Worm (Caenorhabditis elegans) whole organism, late embryonic: Measurements from ENCODE around the gene tsr-2.

Source experiments
- C38D4.7 ChIP-seq: fragments of 200-800 bp; sonication (Bioruptor generic); optimal IDR thresholded peaks from 2 replicates; lab custom pipeline; 2018; ENCODE audit warnings: mild to moderate bottlenecking, missing genetic modification characterization, moderate library complexity, missing compliant biosample characterization
- F13H6.1 ChIP-seq: sonication (generic microtip); optimal IDR thresholded peaks from 2 replicates; lab custom pipeline; 2016; ENCODE audit warnings: missing genetic modification characterization, missing compliant biosample characterization
- T23F11.4 ChIP-seq: fragments of 200-800 bp; sonication (Bioruptor generic); optimal IDR thresholded peaks from 2 replicates; lab custom pipeline; 2018; ENCODE audit warnings: mild to moderate bottlenecking, missing genetic modification characterization, missing compliant biosample characterization
- Y22D7AL.16 ChIP-seq: sonication (generic microtip); optimal IDR thresholded peaks from 2 replicates; lab custom pipeline; 2016; ENCODE audit warnings: missing genetic modification characterization, missing compliant biosample characterization
- ahr-1 ChIP-seq: sonication (generic microtip); optimal IDR thresholded peaks from 2 replicates; lab custom pipeline; 2016; ENCODE audit warnings: missing genetic modification characterization, missing compliant biosample characterization
- ama-1 ChIP-seq: fragments of 150-350 bp; optimal IDR thresholded peaks from 2 replicates; lab custom pipeline; 2014
- ceh-14 ChIP-seq: sonication (generic microtip); optimal IDR thresholded peaks from 2 replicates; lab custom pipeline; 2016; ENCODE audit warnings: missing genotype, missing genetic modification characterization, missing compliant biosample characterization
- ceh-18 ChIP-seq: sonication (generic microtip); optimal IDR thresholded peaks from 2 replicates; lab custom pipeline; 2016; ENCODE audit warnings: missing genetic modification characterization, missing compliant biosample characterization
- ceh-19 ChIP-seq: fragments of 200-800 bp; sonication (Bioruptor generic); optimal IDR thresholded peaks from 2 replicates; lab custom pipeline; 2018; ENCODE audit warnings: mild to moderate bottlenecking, missing genetic modification characterization, missing compliant biosample characterization
- ceh-22 ChIP-seq: sonication (generic microtip); optimal IDR thresholded peaks from 2 replicates; lab custom pipeline; 2017; ENCODE audit warnings: missing biosample characterization, missing genetic modification characterization
- ceh-24 ChIP-seq: sonication (generic microtip); optimal IDR thresholded peaks from 2 replicates; lab custom pipeline; 2016; ENCODE audit warnings: mild to moderate bottlenecking, missing genetic modification characterization, missing compliant biosample characterization
- ceh-31 ChIP-seq: sonication (generic microtip); optimal IDR thresholded peaks from 2 replicates; lab custom pipeline; 2016; ENCODE audit warnings: missing genetic modification characterization, missing compliant biosample characterization
- ceh-34 ChIP-seq: sonication (generic microtip); optimal IDR thresholded peaks from 2 replicates; lab custom pipeline; 2016; ENCODE audit warnings: mild to moderate bottlenecking, missing genetic modification characterization, missing compliant biosample characterization
- ceh-45 ChIP-seq: fragments of 200-800 bp; sonication (Bioruptor generic); IDR thresholded peaks from 2 replicates; pipeline ENCODE4 v1.3.6; 2022; ENCODE audit warnings: missing genetic modification reagents, missing genetic modification characterization, missing compliant biosample characterization
- ceh-48 ChIP-seq: sonication (generic microtip); optimal IDR thresholded peaks from 2 replicates; lab custom pipeline; 2016; ENCODE audit warnings: missing genetic modification characterization, inconsistent platforms, missing compliant biosample characterization
- ceh-6 ChIP-seq: fragments of 200-800 bp; sonication (Bioruptor generic); optimal IDR thresholded peaks from 2 replicates; lab custom pipeline; 2018; ENCODE audit warnings: mild to moderate bottlenecking, missing genetic modification characterization, missing compliant biosample characterization
- ceh-9 ChIP-seq: sonication (generic microtip); optimal IDR thresholded peaks from 2 replicates; lab custom pipeline; 2016; ENCODE audit warnings: mild to moderate bottlenecking, missing genetic modification characterization, inconsistent platforms, missing compliant biosample characterization
- dmd-4 ChIP-seq: sonication (generic microtip); optimal IDR thresholded peaks from 2 replicates; lab custom pipeline; 2016; ENCODE audit warnings: borderline replicate concordance, missing genetic modification characterization, missing compliant biosample characterization
- dve-1 ChIP-seq: sonication (generic microtip); optimal IDR thresholded peaks from 2 replicates; lab custom pipeline; 2017; ENCODE audit warnings: antibody characterized with exemption, mild to moderate bottlenecking, missing genetic modification characterization, missing compliant biosample characterization
- elt-2 ChIP-seq: sonication (generic microtip); optimal IDR thresholded peaks from 2 replicates; lab custom pipeline; 2016; ENCODE audit warnings: missing genetic modification reagents, missing genetic modification characterization, missing compliant biosample characterization
- elt-4 ChIP-seq: sonication (generic microtip); optimal IDR thresholded peaks from 2 replicates; lab custom pipeline; 2016; ENCODE audit warnings: missing genetic modification characterization, missing compliant biosample characterization
- ets-4 ChIP-seq: sonication (generic microtip); optimal IDR thresholded peaks from 2 replicates; lab custom pipeline; 2016; ENCODE audit warnings: missing genetic modification characterization, missing compliant biosample characterization
- eyg-1 ChIP-seq: sonication (generic microtip); optimal IDR thresholded peaks from 2 replicates; lab custom pipeline; 2016; ENCODE audit warnings: missing genotype, missing genetic modification characterization, missing compliant biosample characterization
- fax-1 ChIP-seq: sonication (generic microtip); optimal IDR thresholded peaks from 2 replicates; lab custom pipeline; 2016; ENCODE audit warnings: missing genotype, missing genetic modification characterization, missing compliant biosample characterization
- fkh-6 ChIP-seq: sonication (generic microtip); optimal IDR thresholded peaks from 2 replicates; lab custom pipeline; 2016; ENCODE audit warnings: missing genetic modification characterization, missing compliant biosample characterization
- gmeb-2 ChIP-seq: sonication (generic microtip); optimal IDR thresholded peaks from 2 replicates; lab custom pipeline; 2016; ENCODE audit warnings: missing genetic modification characterization, inconsistent platforms, missing compliant biosample characterization
- hlh-13 ChIP-seq: fragments of 200-800 bp; sonication (Bioruptor generic); optimal IDR thresholded peaks from 2 replicates; lab custom pipeline; 2018; ENCODE audit warnings: mild to moderate bottlenecking, missing genetic modification characterization, missing compliant biosample characterization
- hlh-15 ChIP-seq: sonication (generic microtip); optimal IDR thresholded peaks from 2 replicates; lab custom pipeline; 2016; ENCODE audit warnings: missing genetic modification characterization, missing compliant biosample characterization
- hlh-30 ChIP-seq: sonication (generic microtip); optimal IDR thresholded peaks from 2 replicates; lab custom pipeline; 2017; ENCODE audit warnings: antibody characterized with exemption, missing genetic modification characterization, missing compliant biosample characterization; ENCODE audit not compliant: insufficient read depth
- hlh-6 ChIP-seq: sonication (generic microtip); optimal IDR thresholded peaks from 2 replicates; lab custom pipeline; 2016; ENCODE audit warnings: missing genotype, missing genetic modification characterization, missing compliant biosample characterization
- lim-6 ChIP-seq: sonication (generic microtip); optimal IDR thresholded peaks from 2 replicates; lab custom pipeline; 2016; ENCODE audit warnings: missing genetic modification characterization, missing compliant biosample characterization
- lin-11 ChIP-seq: fragments of 200-800 bp; sonication (Bioruptor generic); optimal IDR thresholded peaks from 2 replicates; lab custom pipeline; 2018; ENCODE audit warnings: mild to moderate bottlenecking, missing genetic modification characterization, missing compliant biosample characterization
- madf-2 ChIP-seq: sonication (generic microtip); optimal IDR thresholded peaks from 2 replicates; lab custom pipeline; 2017; ENCODE audit warnings: missing genetic modification characterization, missing compliant biosample characterization
- mec-3 ChIP-seq: sonication (generic microtip); optimal IDR thresholded peaks from 2 replicates; lab custom pipeline; 2016; ENCODE audit warnings: borderline replicate concordance, missing genetic modification characterization, missing compliant biosample characterization
- nhr-11 ChIP-seq: fragments of 150-350 bp; optimal IDR thresholded peaks from 2 replicates; lab custom pipeline; 2014; ENCODE audit warnings: missing biosample characterization, missing genetic modification characterization
- odd-2 ChIP-seq: sonication (generic microtip); optimal IDR thresholded peaks from 2 replicates; lab custom pipeline; 2017; ENCODE audit warnings: antibody characterized with exemption, mild to moderate bottlenecking, missing genetic modification characterization, missing compliant biosample characterization
- pag-3 ChIP-seq: sonication (generic microtip); optimal IDR thresholded peaks from 2 replicates; lab custom pipeline; 2016; ENCODE audit warnings: missing compliant biosample characterization, missing genetic modification characterization, borderline replicate concordance
- pha-2 ChIP-seq: sonication (generic microtip); optimal IDR thresholded peaks from 2 replicates; lab custom pipeline; 2017; ENCODE audit warnings: mild to moderate bottlenecking, missing genetic modification characterization, missing compliant biosample characterization
- pha-4 ChIP-seq: fragments of 150-350 bp; optimal IDR thresholded peaks from 2 replicates; lab custom pipeline; 2018; ENCODE audit warnings: missing biosample characterization, missing genetic modification reagents, missing genetic modification characterization
- pqm-1 ChIP-seq: sonication (generic microtip); optimal IDR thresholded peaks from 2 replicates; lab custom pipeline; 2016; ENCODE audit warnings: missing genetic modification characterization, missing compliant biosample characterization
- rnt-1 ChIP-seq: sonication (generic microtip); optimal IDR thresholded peaks from 2 replicates; lab custom pipeline; 2016; ENCODE audit warnings: missing genetic modification characterization, missing compliant biosample characterization
- sdc-2 ChIP-seq: sonication (generic microtip); optimal IDR thresholded peaks from 2 replicates; lab custom pipeline; 2016; ENCODE audit warnings: missing genotype, missing genetic modification characterization, missing compliant biosample characterization
- sox-2 ChIP-seq: fragments of 200-800 bp; sonication (Bioruptor generic); IDR thresholded peaks from 2 replicates; pipeline ENCODE4 v1.3.6; 2022; ENCODE audit warnings: missing genetic modification reagents, missing genetic modification characterization, missing compliant biosample characterization
- sox-4 ChIP-seq: sonication (generic microtip); optimal IDR thresholded peaks from 2 replicates; lab custom pipeline; 2017; ENCODE audit warnings: mild to moderate bottlenecking, missing genetic modification characterization, inconsistent platforms, missing compliant biosample characterization
- syd-9 ChIP-seq: sonication (generic microtip); optimal IDR thresholded peaks from 2 replicates; lab custom pipeline; 2016; ENCODE audit warnings: mild to moderate bottlenecking, missing genetic modification characterization, moderate library complexity, missing compliant biosample characterization
- tbx-2 ChIP-seq: sonication (generic microtip); optimal IDR thresholded peaks from 2 replicates; lab custom pipeline; 2016; ENCODE audit warnings: missing genetic modification characterization, missing compliant biosample characterization
- ttx-3 ChIP-seq: sonication (generic microtip); optimal IDR thresholded peaks from 2 replicates; lab custom pipeline; 2016; ENCODE audit warnings: missing genetic modification reagents, missing genetic modification characterization, missing compliant biosample characterization
- unc-3 ChIP-seq, 2 experiments: fragments of 200-800 bp in 1 of 2; sonication (Bioruptor generic) in 1 of 2; sonication (generic microtip) in 1 of 2; conservative IDR thresholded peaks in 1 of 2; optimal IDR thresholded peaks in 1 of 2; 2 replicates each; pipeline versions ENCODE4 v1.3.6 to Lab custom; 2016 to 2022; ENCODE audit warnings: missing compliant biosample characterization in 2 of 2, missing genetic modification characterization in 2 of 2, missing genetic modification reagents in 1 of 2
- unc-42 ChIP-seq: sonication (generic microtip); optimal IDR thresholded peaks from 2 replicates; lab custom pipeline; 2016; ENCODE audit warnings: missing genotype, missing genetic modification characterization, missing compliant biosample characterization
- unc-86 ChIP-seq: sonication (generic microtip); optimal IDR thresholded peaks from 2 replicates; lab custom pipeline; 2016; ENCODE audit warnings: missing genetic modification characterization, missing compliant biosample characterization
- zip-5 ChIP-seq: sonication (generic microtip); optimal IDR thresholded peaks from 2 replicates; lab custom pipeline; 2016; ENCODE audit warnings: missing genetic modification characterization, missing compliant biosample characterization
- ztf-16 ChIP-seq: sonication (generic microtip); optimal IDR thresholded peaks from 2 replicates; lab custom pipeline; 2017; ENCODE audit warnings: missing genetic modification characterization, missing compliant biosample characterization

Gene tsr-2

DNA sequence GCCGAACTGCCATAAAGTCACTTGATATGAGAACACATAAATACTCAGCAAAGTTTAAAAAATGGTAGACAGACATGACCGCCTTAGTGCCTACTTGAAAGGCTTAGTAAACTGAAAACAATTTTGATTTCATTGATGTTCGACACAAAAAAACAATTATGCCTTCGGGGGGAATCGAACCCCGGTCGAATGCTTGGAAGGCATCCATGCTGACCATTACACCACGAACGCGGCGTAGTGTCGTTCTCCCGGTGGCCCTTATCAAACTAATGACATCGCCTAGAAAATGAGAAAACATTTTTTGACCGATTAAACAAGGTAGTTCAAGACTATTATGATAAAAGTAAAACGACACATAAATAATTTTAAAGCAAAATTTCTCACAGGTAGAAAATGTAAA is 27.8 kb downstream of the tsr-2 start (continued):
- TF ChIP-seq ceh-9 (tag; lab: Kevin White, UChicago): no peak
- TF ChIP-seq ets-4 (tag; lab: Kevin White, UChicago): no peak
- no peak for TF ChIP-seq hlh-30 (tag; lab: Kevin White, UChicago)
- TF ChIP-seq odd-2 (tag; lab: Kevin White, UChicago): no peak
- TF ChIP-seq ceh-31 (tag; lab: Kevin White, UChicago): no peak
- TF ChIP-seq nhr-11 (tag; lab: Kevin White, UChicago): no peak
- no peak for TF ChIP-seq sox-2 (GFP tag; lab: Robert Waterston, UW)
- TF ChIP-seq dve-1 (tag; lab: Kevin White, UChicago): no peak
- no peak for TF ChIP-seq hlh-15 (tag; lab: Kevin White, UChicago)
- no peak for TF ChIP-seq pha-2 (tag; lab: Kevin White, UChicago)
- TF ChIP-seq unc-3 (GFP tag; conservative IDR thresholded peaks at IDR 0.05; lab: Robert Waterston, UW): 0 out of 2 replicates have a peak, but pooled peaks have one; percentile 32
- no peak for TF ChIP-seq unc-3 (tag; optimal IDR thresholded peaks at IDR 0.05; lab: Kevin White, UChicago)
- no peak for TF ChIP-seq ceh-18 (tag; lab: Kevin White, UChicago)
- no peak for TF ChIP-seq unc-86 (tag; lab: Kevin White, UChicago)
- TF ChIP-seq rnt-1: no peak
- TF ChIP-seq hlh-6 (tag; lab: Kevin White, UChicago): no peak
- no peak for TF ChIP-seq Y22D7AL.16 (tag; lab: Kevin White, UChicago)
- no peak for TF ChIP-seq ahr-1 (tag; lab: Kevin White, UChicago)
- TF ChIP-seq madf-2 (tag; lab: Kevin White, UChicago): peak; percentile 48
- peak; percentile 33 for TF ChIP-seq ceh-19
- no peak for TF ChIP-seq mec-3 (tag; lab: Kevin White, UChicago)
- peak; percentile 34 for TF ChIP-seq ceh-6 (GFP tag; lab: Kevin White, UChicago)
- TF ChIP-seq dmd-4 (tag; lab: Kevin White, UChicago): no peak
- TF ChIP-seq ceh-22 (tag; lab: Kevin White, UChicago): no peak
- no peak for TF ChIP-seq fax-1 (tag; lab: Kevin White, UChicago)
- no peak for TF ChIP-seq ceh-14
- TF ChIP-seq ztf-16 (tag; lab: Kevin White, UChicago): no peak
- peak; percentile 29 for TF ChIP-seq ttx-3 (tag; lab: Kevin White, UChicago)
- TF ChIP-seq sox-4 (tag; lab: Kevin White, UChicago): peak; percentile 1
- TF ChIP-seq zip-5 (tag; lab: Kevin White, UChicago): no peak
- no peak for TF ChIP-seq ceh-45 (GFP tag; lab: Robert Waterston, UW)
- TF ChIP-seq sdc-2 (tag; lab: Kevin White, UChicago): no peak
- no peak for TF ChIP-seq fkh-6
- no peak for TF ChIP-seq gmeb-2 (tag; lab: Kevin White, UChicago)
- TF ChIP-seq F13H6.1 (tag; lab: Kevin White, UChicago): no peak
- TF ChIP-seq lin-11 (tag; lab: Kevin White, UChicago): no peak
- peak; percentile 19 for TF ChIP-seq C38D4.7 (GFP tag; lab: Kevin White, UChicago)
- TF ChIP-seq eyg-1 (tag; lab: Kevin White, UChicago): no peak
- TF ChIP-seq ceh-34 (tag; lab: Kevin White, UChicago): no peak
- TF ChIP-seq unc-42 (tag; lab: Kevin White, UChicago): no peak
- no peak for TF ChIP-seq pha-4
- TF ChIP-seq T23F11.4 (GFP tag; lab: Kevin White, UChicago): no peak
- no peak for TF ChIP-seq syd-9 (tag; lab: Kevin White, UChicago)

ce11 chrIV:16694567-16694966 is 38.2 kb downstream of the tsr-2 start, which contains the start of gene Y51H4A.941:
Y51H4A.941 (minus strand) TSS chrIV:16694667.
- TF ChIP-seq elt-2 (tag; lab: Kevin White, UChicago) (no peak), F13H6.1 (tag; lab: Kevin White, UChicago) (no peak), pqm-1 (tag; lab: Kevin White, UChicago) (no peak), elt-4 (tag; lab: Kevin White, UChicago) (no peak), lim-6 (tag; lab: Kevin White, UChicago) (no peak), hlh-15 (tag; lab: Kevin White, UChicago) (no peak), ceh-48 (no peak), tbx-2 (no peak), hlh-13 (no peak), sox-2 (GFP tag; lab: Robert Waterston, UW) (no peak), pag-3 (tag; lab: Kevin White, UChicago) (no peak), ceh-45 (GFP tag; lab: Robert Waterston, UW) (no peak), ama-1 (lab: Kevin White, UChicago) (no peak), ceh-18 (tag; lab: Kevin White, UChicago) (no peak), gmeb-2 (tag; lab: Kevin White, UChicago) (no peak), ceh-24 (no peak), C38D4.7 (GFP tag; lab: Kevin White, UChicago) (no peak)
- TF ChIP-seq, all 69 proteins: peak for 0
